Fruit fly (Drosophila melanogaster) whole organism, adult: ENCODE measurements around the gene tna.

Experiments
- CG11617 ChIP-seq: fragments of 200-800 bp; sonication (Bioruptor generic); optimal IDR thresholded peaks from 2 replicates; lab custom pipeline; 2017; ENCODE audit warnings: mild to moderate bottlenecking, missing biosample characterization, missing genetic modification reagents, missing genetic modification characterization
- CG12768 ChIP-seq: fragments of 200-800 bp; sonication (Bioruptor generic); optimal IDR thresholded peaks from 2 replicates; lab custom pipeline; 2017; ENCODE audit warnings: missing biosample characterization, missing genetic modification characterization, mild to moderate bottlenecking, moderate library complexity, missing genetic modification reagents
- CG14711 ChIP-seq: fragments of 200-800 bp; sonication (Bioruptor generic); optimal IDR thresholded peaks from 2 replicates; lab custom pipeline; 2018; ENCODE audit warnings: missing biosample characterization, mild to moderate bottlenecking, missing genetic modification characterization, moderate library complexity
- CG1620 ChIP-seq: fragments of 200-800 bp; sonication (Bioruptor generic); optimal IDR thresholded peaks from 2 replicates; lab custom pipeline; 2016; ENCODE audit warnings: missing biosample characterization, missing genetic modification characterization
- CG33017 ChIP-seq: fragments of 200-800 bp; sonication (Bioruptor generic); optimal IDR thresholded peaks from 2 replicates; lab custom pipeline; 2018; ENCODE audit warnings: missing biosample characterization, mild to moderate bottlenecking, missing genetic modification characterization, moderate library complexity
- CG5204 ChIP-seq: fragments of 200-800 bp; sonication (Bioruptor generic); optimal IDR thresholded peaks from 2 replicates; lab custom pipeline; 2016; ENCODE audit warnings: missing biosample characterization, missing genetic modification characterization
- CG7045 ChIP-seq: fragments of 200-800 bp; sonication (Bioruptor generic); optimal IDR thresholded peaks from 2 replicates; lab custom pipeline; 2017; ENCODE audit warnings: missing biosample characterization, mild to moderate bottlenecking, missing genetic modification characterization
- CG7101 ChIP-seq: fragments of 200-800 bp; sonication (Bioruptor generic); optimal IDR thresholded peaks from 2 replicates; lab custom pipeline; 2018; ENCODE audit warnings: missing biosample characterization, mild to moderate bottlenecking, missing genetic modification characterization, moderate library complexity
- Clk ChIP-seq: fragments of 200-800 bp; sonication (Bioruptor generic); optimal IDR thresholded peaks from 2 replicates; lab custom pipeline; 2017; ENCODE audit warnings: missing biosample characterization, missing genetic modification characterization
- Crg-1 ChIP-seq: fragments of 200-800 bp; sonication (Bioruptor generic); optimal IDR thresholded peaks from 2 replicates; lab custom pipeline; 2016; ENCODE audit warnings: missing biosample characterization, missing genetic modification characterization
- Hr96 ChIP-seq: fragments of 200-800 bp; sonication (Bioruptor generic); optimal IDR thresholded peaks from 2 replicates; lab custom pipeline; 2016; ENCODE audit warnings: missing biosample characterization, missing genetic modification characterization
- Mnt ChIP-seq: fragments of 200-800 bp; sonication (Bioruptor generic); optimal IDR thresholded peaks from 2 replicates; lab custom pipeline; 2016; ENCODE audit warnings: missing biosample characterization, mild to moderate bottlenecking, missing genetic modification characterization
- bab1 ChIP-seq: fragments of 200-800 bp; sonication (Bioruptor generic); optimal IDR thresholded peaks from 3 replicates; lab custom pipeline; 2019; ENCODE audit warnings: missing biosample characterization, mild to moderate bottlenecking, missing genetic modification characterization, moderate library complexity
- cic ChIP-seq: fragments of 200-800 bp; sonication (Bioruptor generic); optimal IDR thresholded peaks from 2 replicates; lab custom pipeline; 2017; ENCODE audit warnings: missing biosample characterization, mild to moderate bottlenecking, missing genetic modification characterization, moderate library complexity
- cnc ChIP-seq, 2 experiments: fragments of >200 bp; optimal IDR thresholded peaks; 2 replicates each; lab custom pipeline; 2017
- kay ChIP-seq: fragments of 200-800 bp; sonication (Bioruptor generic); peaks from one replicate; lab custom pipeline; 2016; ENCODE audit warnings: missing biosample characterization, missing genetic modification characterization, borderline replicate concordance
- ovo ChIP-seq: fragments of 200-800 bp; sonication (Bioruptor generic); optimal IDR thresholded peaks from 2 replicates; lab custom pipeline; 2016; ENCODE audit warnings: missing biosample characterization, missing genetic modification characterization
- pad ChIP-seq: fragments of 200-800 bp; sonication (Bioruptor generic); optimal IDR thresholded peaks from 3 replicates; lab custom pipeline; 2017; ENCODE audit warnings: missing biosample characterization, missing genetic modification characterization, mild to moderate bottlenecking, moderate library complexity, missing genetic modification reagents
- tj ChIP-seq: fragments of 200-800 bp; sonication (Bioruptor generic); optimal IDR thresholded peaks from 3 replicates; lab custom pipeline; 2017; ENCODE audit warnings: missing biosample characterization, mild to moderate bottlenecking, missing genetic modification characterization, moderate library complexity
- toe ChIP-seq: fragments of 200-800 bp; sonication (Bioruptor generic); optimal IDR thresholded peaks from 2 replicates; lab custom pipeline; 2016; ENCODE audit warnings: missing biosample characterization, missing genetic modification characterization

The tna gene

DNA sequence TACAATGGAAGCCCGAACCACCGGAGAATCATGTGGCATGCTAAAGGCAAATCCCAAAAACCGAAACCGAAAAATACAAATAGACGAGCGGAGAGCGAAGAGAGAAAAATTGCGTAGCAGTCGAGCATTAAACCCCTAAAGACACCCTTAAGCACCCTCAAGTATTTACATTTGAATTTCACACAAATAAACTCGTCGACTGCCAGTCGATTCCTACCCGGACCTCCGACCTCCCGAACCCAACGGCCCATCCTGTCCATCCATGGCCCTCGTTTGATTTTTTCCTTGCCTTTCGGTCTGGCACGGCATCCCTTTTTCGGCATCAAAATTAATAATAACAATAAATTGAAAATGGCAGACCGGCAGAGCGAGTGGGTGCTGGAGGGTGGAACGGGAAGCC is 7.5 kb downstream of the tna start:
- TF ChIP-seq CG5204 (no peak), tj (GFP tag; lab: Kevin White, UChicago) (no peak), kay (GFP tag; lab: Kevin White, UChicago) (no peak), ovo (GFP tag; lab: Kevin White, UChicago) (no peak), CG7045 (GFP tag; lab: Kevin White, UChicago) (no peak), CG7101 (no peak), Clk (GFP tag; lab: Kevin White, UChicago) (no peak), cnc (optimal IDR thresholded peaks at IDR 0.05; lab: Kevin White, UChicago) (no peak), Crg-1 (GFP tag; lab: Kevin White, UChicago) (no peak), CG1620 (no peak), CG12768 (GFP tag; lab: Kevin White, UChicago) (no peak), Hr96 (GFP tag; lab: Kevin White, UChicago) (no peak), bab1 (GFP tag; lab: Kevin White, UChicago) (no peak), CG11617 (GFP tag; lab: Kevin White, UChicago) (no peak), pad (no peak), CG33017 (no peak), cic (GFP tag; lab: Kevin White, UChicago) (no peak), CG14711 (tag; lab: Kevin White, UChicago) (no peak)

DNA sequence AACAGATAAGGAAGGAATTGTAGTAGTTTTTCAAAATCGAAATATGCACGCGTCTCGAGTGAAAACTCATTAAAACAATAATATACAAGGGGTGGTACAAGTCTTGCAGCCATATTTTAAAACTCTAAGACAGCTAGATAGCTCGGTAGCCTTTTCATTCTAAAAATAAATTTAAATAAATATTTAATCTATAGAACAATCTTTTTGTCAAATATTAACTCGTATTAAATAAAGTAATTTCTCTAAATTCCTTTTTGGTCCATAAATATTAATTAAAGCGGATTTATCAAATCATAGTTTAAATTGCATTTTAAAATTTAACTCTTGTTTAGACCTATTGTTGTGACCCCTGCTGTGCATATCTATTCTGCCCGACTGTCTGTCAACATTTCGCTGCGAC is 7.9 kb downstream of the tna start:
- TF ChIP-seq Hr96 (GFP tag; lab: Kevin White, UChicago) (no peak), tj (GFP tag; lab: Kevin White, UChicago) (no peak), cic (GFP tag; lab: Kevin White, UChicago) (no peak), cnc (optimal IDR thresholded peaks at IDR 0.05; lab: Kevin White, UChicago) (no peak), Crg-1 (GFP tag; lab: Kevin White, UChicago) (no peak), CG7045 (GFP tag; lab: Kevin White, UChicago) (no peak), Mnt (GFP tag; lab: Kevin White, UChicago) (no peak), kay (GFP tag; lab: Kevin White, UChicago) (no peak), CG12768 (GFP tag; lab: Kevin White, UChicago) (no peak), bab1 (GFP tag; lab: Kevin White, UChicago) (no peak), Clk (GFP tag; lab: Kevin White, UChicago) (no peak), CG11617 (GFP tag; lab: Kevin White, UChicago) (no peak), CG14711 (tag; lab: Kevin White, UChicago) (no peak), CG5204 (no peak), CG7101 (no peak), toe (no peak)

DNA sequence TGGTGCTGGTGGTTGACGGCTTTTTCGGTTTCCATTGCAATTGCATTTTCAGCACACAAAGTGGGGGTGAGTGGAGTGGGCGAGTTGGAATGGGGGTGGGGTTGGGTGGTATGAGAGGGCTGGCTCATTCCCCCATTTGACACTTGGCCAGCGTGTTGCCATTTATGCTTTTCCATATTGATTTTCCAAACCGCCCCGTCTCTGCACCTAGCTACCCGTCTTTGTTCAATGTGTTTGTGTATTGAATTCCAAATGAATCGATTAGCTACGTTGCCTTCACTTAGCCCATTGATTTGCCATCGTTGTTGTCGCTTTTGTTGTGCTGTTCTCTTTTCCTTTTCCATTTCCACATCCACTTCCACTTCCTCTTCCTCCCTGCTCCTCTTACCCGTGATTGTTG is 8.4 kb downstream of the tna start:
- no peak for TF ChIP-seq bab1 (GFP tag; lab: Kevin White, UChicago)

DNA sequence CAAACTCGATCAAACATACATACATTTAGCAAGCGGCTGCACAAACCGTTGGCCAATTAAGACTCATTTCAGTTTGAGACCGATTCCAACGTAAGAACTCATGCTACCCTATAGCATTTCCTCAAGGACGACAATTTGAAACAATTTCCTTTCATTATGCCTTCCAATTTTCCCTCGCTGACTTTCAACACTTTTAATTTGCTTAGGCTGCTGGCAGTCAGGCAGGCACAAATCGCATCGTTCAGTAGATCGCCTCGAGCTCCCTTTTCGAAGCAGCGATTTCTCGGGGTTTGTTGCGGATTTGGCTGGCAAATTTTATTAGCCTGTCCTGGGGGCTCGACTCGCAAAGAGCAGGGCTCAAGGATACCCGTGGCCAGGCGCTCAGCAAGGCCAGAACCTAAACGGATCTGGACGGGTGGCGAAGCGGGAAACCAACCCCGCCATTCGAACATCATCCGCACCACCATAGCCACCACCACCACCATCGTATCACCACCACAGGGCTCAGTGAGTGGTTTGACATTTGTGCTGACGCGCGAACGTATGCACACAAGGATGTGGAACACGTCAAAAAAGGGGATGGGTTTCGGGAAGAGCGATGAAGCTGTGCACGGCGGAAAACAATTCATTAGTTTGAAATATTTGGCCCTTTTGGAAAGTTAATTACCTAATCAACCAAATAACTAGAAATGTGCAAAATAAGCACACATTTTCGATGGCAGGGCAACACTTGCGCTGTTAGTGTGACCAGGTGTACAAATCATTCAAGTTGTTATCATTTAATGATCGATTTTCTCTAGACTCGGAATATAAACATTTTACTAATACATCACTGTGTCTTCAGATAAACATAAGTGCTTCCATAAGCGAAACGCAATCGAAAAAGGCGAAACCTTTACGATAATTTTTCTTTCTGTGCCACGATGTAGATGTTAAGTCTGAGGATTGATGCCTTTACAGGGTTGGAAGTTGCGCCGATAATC is 9.5 kb downstream of the tna start:
- TF ChIP-seq cic (GFP tag; lab: Kevin White, UChicago) = no peak

DNA sequence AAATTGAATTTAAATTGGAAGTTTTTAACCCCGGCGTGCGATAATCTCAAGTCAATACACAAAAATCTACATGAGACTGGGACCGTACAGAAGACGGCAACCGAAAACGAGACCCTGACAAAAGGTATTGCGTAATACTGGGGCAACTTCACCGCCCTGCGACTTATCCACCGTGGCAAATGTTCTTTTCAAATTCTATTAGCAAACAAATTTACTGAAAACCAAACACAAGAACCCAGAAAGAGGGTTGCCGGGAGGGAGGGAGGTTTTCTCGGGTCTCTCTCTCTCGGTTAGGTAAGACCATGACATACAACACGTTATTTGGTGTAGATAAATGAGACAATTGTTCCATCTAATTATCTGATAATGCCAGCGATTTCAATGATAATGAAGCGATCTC is 10.4 kb downstream of the tna start:
- no peak for TF ChIP-seq CG33017
- no peak for TF ChIP-seq Crg-1 (GFP tag; lab: Kevin White, UChicago)
- no peak for TF ChIP-seq ovo (GFP tag; lab: Kevin White, UChicago)
- no peak for TF ChIP-seq toe
- TF ChIP-seq CG12768 (GFP tag; lab: Kevin White, UChicago) = no peak
- no peak for TF ChIP-seq Clk (GFP tag; lab: Kevin White, UChicago)
- TF ChIP-seq cnc (optimal IDR thresholded peaks at IDR 0.05; lab: Kevin White, UChicago) = no peak
- no peak for TF ChIP-seq pad
- no peak for TF ChIP-seq CG7101
- TF ChIP-seq Hr96 (GFP tag; lab: Kevin White, UChicago) = no peak
- TF ChIP-seq tj (GFP tag; lab: Kevin White, UChicago) = no peak
- no peak for TF ChIP-seq CG5204

DNA sequence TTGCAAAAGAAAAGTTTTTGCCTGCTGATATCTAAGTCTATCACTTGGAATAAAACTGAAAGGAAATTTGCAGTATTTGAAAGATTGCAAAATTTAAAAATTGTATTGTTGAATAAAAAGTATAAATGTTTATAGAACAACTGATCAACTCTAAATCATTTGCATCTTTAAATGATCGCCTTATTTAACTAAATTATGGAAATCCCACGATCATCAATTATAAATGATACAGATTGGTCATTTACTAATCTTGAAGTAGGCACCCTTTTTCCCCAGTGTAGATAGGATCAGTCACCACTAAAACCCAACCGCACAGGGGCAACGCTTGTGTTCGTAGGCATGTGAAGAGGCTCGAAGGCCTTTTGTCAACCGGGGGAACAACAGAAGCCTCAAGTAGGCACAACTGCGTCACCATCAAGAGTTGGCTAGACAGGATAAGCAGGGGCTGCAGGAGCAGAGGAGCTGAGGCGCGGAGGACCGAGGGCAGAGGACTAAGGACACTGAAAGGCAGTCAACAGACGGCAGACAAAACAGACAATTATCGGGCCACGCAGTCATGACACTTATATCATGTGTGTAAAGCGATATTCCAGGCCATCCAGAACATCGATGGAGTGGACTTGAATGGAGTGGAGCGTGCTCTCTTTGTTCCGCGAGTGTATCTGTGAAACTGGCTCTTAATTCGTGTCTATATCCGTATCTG is 12.6 kb downstream of the tna start:
- TF ChIP-seq CG33017 = no peak
- TF ChIP-seq Mnt (GFP tag; lab: Kevin White, UChicago) = no peak
- no peak for TF ChIP-seq toe
- no peak for TF ChIP-seq bab1 (GFP tag; lab: Kevin White, UChicago)
- no peak for TF ChIP-seq cnc (optimal IDR thresholded peaks at IDR 0.05; lab: Kevin White, UChicago)
- no peak for TF ChIP-seq CG14711 (tag; lab: Kevin White, UChicago)
- TF ChIP-seq CG7045 (GFP tag; lab: Kevin White, UChicago) = no peak
- no peak for TF ChIP-seq CG5204
- no peak for TF ChIP-seq ovo (GFP tag; lab: Kevin White, UChicago)
